Fruit fly (Drosophila melanogaster) whole organism, wandering third instar larva: ENCODE results near the gene CG15531.

Experiments used
- Abd-B ChIP-seq: fragments of >200 bp; optimal IDR thresholded peaks from 2 replicates; lab custom pipeline; 2017; ENCODE audit warnings: missing biosample characterization, missing genetic modification characterization
- CG32264 ChIP-seq: fragments of 200-800 bp; sonication (Bioruptor generic); optimal IDR thresholded peaks from 2 replicates; lab custom pipeline; 2016; ENCODE audit warnings: missing biosample characterization, missing genetic modification characterization
- CG9705 ChIP-seq: fragments of 200-800 bp; sonication (Bioruptor generic); optimal IDR thresholded peaks from 2 replicates; lab custom pipeline; 2018; ENCODE audit warnings: missing biosample characterization, mild to moderate bottlenecking, missing genetic modification characterization
- CrebA ChIP-seq: fragments of 200-800 bp; sonication (Bioruptor generic); optimal IDR thresholded peaks from 2 replicates; lab custom pipeline; 2016; ENCODE audit warnings: missing biosample characterization, mild to moderate bottlenecking, missing genetic modification characterization, borderline replicate concordance
- Dif ChIP-seq: fragments of 200-275, 200-300 bp; sonication (Bioruptor generic); optimal IDR thresholded peaks from 2 replicates; lab custom pipeline; 2018; ENCODE audit warnings: missing biosample characterization, missing genetic modification characterization; ENCODE audit not compliant: partially characterized antibody
- GATAd ChIP-seq: sonication (Bioruptor generic); optimal IDR thresholded peaks from 2 replicates; lab custom pipeline; 2016; ENCODE audit warnings: missing biosample characterization, missing genetic modification characterization
- HLH106 ChIP-seq: fragments of 200-800 bp; optimal IDR thresholded peaks from 3 replicates; lab custom pipeline; 2019; ENCODE audit warnings: missing biosample characterization, mild to moderate bottlenecking, missing genetic modification characterization, moderate library complexity
- Hnf4 ChIP-seq: fragments of 200-800 bp; sonication (Bioruptor generic); optimal IDR thresholded peaks from 2 replicates; lab custom pipeline; 2016; ENCODE audit warnings: missing biosample characterization, mild to moderate bottlenecking, missing genetic modification characterization
- Hr78 ChIP-seq: fragments of >200 bp; optimal IDR thresholded peaks from 2 replicates; lab custom pipeline; 2017; ENCODE audit warnings: missing biosample characterization, missing genetic modification characterization
- Hr83 ChIP-seq: fragments of 200-300 bp; sonication (Bioruptor generic); optimal IDR thresholded peaks from 2 replicates; lab custom pipeline; 2016; ENCODE audit warnings: missing biosample characterization, mild to moderate bottlenecking, missing genetic modification characterization, moderate library complexity; ENCODE audit not compliant: poor library complexity, severe bottlenecking
- Mio ChIP-seq: sonication (Bioruptor generic); optimal IDR thresholded peaks from 2 replicates; lab custom pipeline; 2016; ENCODE audit warnings: missing biosample characterization, missing genetic modification characterization
- N ChIP-seq: fragments of >200 bp; optimal IDR thresholded peaks from 2 replicates; lab custom pipeline; 2018; ENCODE audit warnings: missing biosample characterization, missing external identifiers, missing genetic modification characterization
- OdsH ChIP-seq: fragments of 200-800 bp; sonication (Bioruptor generic); optimal IDR thresholded peaks from 2 replicates; lab custom pipeline; 2016; ENCODE audit warnings: missing biosample characterization, mild to moderate bottlenecking, missing genetic modification characterization
- Rel ChIP-seq, 2 experiments: fragments of 200-800 bp; sonication (Bioruptor generic) in 1 of 2; optimal IDR thresholded peaks; 2 replicates in 1 of 2; 3 replicates in 1 of 2; lab custom pipeline; 2016 to 2019; ENCODE audit warnings: mild to moderate bottlenecking in 2 of 2, missing biosample characterization in 2 of 2, missing genetic modification characterization in 2 of 2, moderate library complexity in 1 of 2
- Sp1 ChIP-seq: fragments of 200-800 bp; sonication (Bioruptor generic); optimal IDR thresholded peaks from 3 replicates; lab custom pipeline; 2019; ENCODE audit warnings: missing biosample characterization, mild to moderate bottlenecking, missing genetic modification characterization, moderate library complexity
- Vsx2 ChIP-seq: fragments of 200-300, 225-300 bp; sonication (Bioruptor generic); optimal IDR thresholded peaks from 2 replicates; lab custom pipeline; 2018; ENCODE audit warnings: missing biosample characterization, missing genetic modification characterization; ENCODE audit not compliant: partially characterized antibody
- br ChIP-seq: fragments of 200-800 bp; sonication (Bioruptor generic); optimal IDR thresholded peaks from 2 replicates; lab custom pipeline; 2016; ENCODE audit warnings: missing biosample characterization, missing genetic modification characterization
- brk ChIP-seq: fragments of 200-800 bp; sonication (Bioruptor generic); optimal IDR thresholded peaks from 2 replicates; lab custom pipeline; 2016; ENCODE audit warnings: missing biosample characterization, mild to moderate bottlenecking, missing genetic modification characterization
- dl ChIP-seq, 2 experiments: fragments of 175-275, 200-275 bp in 1 of 2; fragments of 200-275 bp in 1 of 2; sonication (Bioruptor generic); optimal IDR thresholded peaks; lab custom pipeline; 2018; ENCODE audit warnings: mild to moderate bottlenecking in 2 of 2, missing biosample characterization in 2 of 2, missing genetic modification characterization in 2 of 2, moderate library complexity in 2 of 2; ENCODE audit not compliant: partially characterized antibody in 2 of 2, insufficient read depth in 1 of 2
- dmrt93B ChIP-seq: fragments of 200-800 bp; sonication (Bioruptor generic); optimal IDR thresholded peaks from 2 replicates; lab custom pipeline; 2018; ENCODE audit warnings: missing biosample characterization, mild to moderate bottlenecking, missing genetic modification characterization
- dsf ChIP-seq: sonication (Bioruptor generic); optimal IDR thresholded peaks from 2 replicates; lab custom pipeline; 2016; ENCODE audit warnings: missing biosample characterization, missing genetic modification characterization, borderline replicate concordance
- fru ChIP-seq: fragments of 200-800 bp; sonication (Bioruptor generic); optimal IDR thresholded peaks from 3 replicates; lab custom pipeline; 2016; ENCODE audit warnings: missing biosample characterization, mild to moderate bottlenecking, missing genetic modification characterization
- h ChIP-seq: fragments of 200-800 bp; sonication (Bioruptor generic); optimal IDR thresholded peaks from 3 replicates; lab custom pipeline; 2016; ENCODE audit warnings: missing biosample characterization, mild to moderate bottlenecking, missing genetic modification characterization
- jim ChIP-seq: fragments of 175-275, 200-325 bp; sonication (Bioruptor generic); optimal IDR thresholded peaks from 2 replicates; lab custom pipeline; 2016; ENCODE audit warnings: missing biosample characterization, mild to moderate bottlenecking, missing genetic modification characterization
- sage ChIP-seq: fragments of 200-800 bp; sonication (Bioruptor generic); optimal IDR thresholded peaks from 2 replicates; lab custom pipeline; 2016; ENCODE audit warnings: missing biosample characterization, mild to moderate bottlenecking, missing genetic modification characterization
- sv ChIP-seq: fragments of 200-800 bp; sonication (Bioruptor generic); optimal IDR thresholded peaks from 3 replicates; lab custom pipeline; 2016; ENCODE audit warnings: missing biosample characterization, missing genetic modification characterization
- usp ChIP-seq: fragments of >200 bp; optimal IDR thresholded peaks from 2 replicates; lab custom pipeline; 2017; ENCODE audit warnings: missing biosample characterization, missing genetic modification characterization
- woc ChIP-seq: sonication (Bioruptor generic); optimal IDR thresholded peaks from 2 replicates; lab custom pipeline; 2016; ENCODE audit warnings: missing biosample characterization, mild to moderate bottlenecking, missing genetic modification characterization

CG15531 gene

dm6 chr3R:30208766-30209484, 12.9 kb upstream of the CG15531 start, which contains the start of gene RpS7 (continued):
- peak; percentile 56 for TF ChIP-seq sv (GFP tag; lab: Kevin White, UChicago)
- TF ChIP-seq dl (GFP tag; optimal IDR thresholded peaks at IDR 0.05; lab: Kevin White, UChicago; ENCODE audit: insufficient read depth in 1 of 2, partially characterized antibody in 2 of 2), result no peak
- TF ChIP-seq Hnf4 (GFP tag; lab: Kevin White, UChicago), result peak; percentile 34
- peak; percentile 70 for TF ChIP-seq CG9705 (GFP tag; lab: Kevin White, UChicago)
- no peak for TF ChIP-seq Mio (GFP tag; lab: Kevin White, UChicago)
- TF ChIP-seq br (GFP tag; lab: Kevin White, UChicago), result peak; percentile 39
- no peak for TF ChIP-seq jim (GFP tag; lab: Kevin White, UChicago)
- TF ChIP-seq Abd-B (GFP tag; lab: Kevin White, UChicago), result no peak
- TF ChIP-seq h (GFP tag; lab: Kevin White, UChicago), result peak; percentile 84
- peak; percentile 77 for TF ChIP-seq Sp1
- no peak for TF ChIP-seq Rel (GFP tag; optimal IDR thresholded peaks at IDR 0.05; lab: Kevin White, UChicago)
- TF ChIP-seq Rel (tag; optimal IDR thresholded peaks at IDR 0.05; lab: Kevin White, UChicago), result peak; percentile 49
- no peak for TF ChIP-seq CG32264
- peak; percentile 67 for TF ChIP-seq HLH106 (tag; lab: Kevin White, UChicago)
- TF ChIP-seq, all 38 proteins: peak for 21

dm6 chr3R:30208011-30208410, 12.0 kb upstream of the CG15531 start:
- no peak for TF ChIP-seq Vsx2 (GFP tag; lab: Kevin White, UChicago)
- no peak for TF ChIP-seq dsf (GFP tag; lab: Kevin White, UChicago)
- no peak for TF ChIP-seq Sp1
- TF ChIP-seq Dif (GFP tag; lab: Kevin White, UChicago), result no peak
- TF ChIP-seq CrebA (GFP tag; lab: Kevin White, UChicago), result no peak
- TF ChIP-seq woc (GFP tag; lab: Kevin White, UChicago), result no peak
- no peak for TF ChIP-seq dmrt93B
- TF ChIP-seq CG9705 (GFP tag; lab: Kevin White, UChicago), result no peak
- TF ChIP-seq Abd-B (GFP tag; lab: Kevin White, UChicago), result no peak
- TF ChIP-seq fru (GFP tag; lab: Kevin White, UChicago), result no peak
- no peak for TF ChIP-seq Hr83 (GFP tag; lab: Kevin White, UChicago)
- no peak for TF ChIP-seq CG32264
- TF ChIP-seq brk, result no peak
- TF ChIP-seq usp (GFP tag; lab: Kevin White, UChicago), result no peak
- TF ChIP-seq N (GFP tag; lab: Kevin White, UChicago), result no peak
- TF ChIP-seq OdsH (GFP tag; lab: Kevin White, UChicago), result no peak
- TF ChIP-seq Hnf4 (GFP tag; lab: Kevin White, UChicago), result no peak
- TF ChIP-seq Hr78 (GFP tag; lab: Kevin White, UChicago), result no peak
- TF ChIP-seq GATAd, result no peak

DNA sequence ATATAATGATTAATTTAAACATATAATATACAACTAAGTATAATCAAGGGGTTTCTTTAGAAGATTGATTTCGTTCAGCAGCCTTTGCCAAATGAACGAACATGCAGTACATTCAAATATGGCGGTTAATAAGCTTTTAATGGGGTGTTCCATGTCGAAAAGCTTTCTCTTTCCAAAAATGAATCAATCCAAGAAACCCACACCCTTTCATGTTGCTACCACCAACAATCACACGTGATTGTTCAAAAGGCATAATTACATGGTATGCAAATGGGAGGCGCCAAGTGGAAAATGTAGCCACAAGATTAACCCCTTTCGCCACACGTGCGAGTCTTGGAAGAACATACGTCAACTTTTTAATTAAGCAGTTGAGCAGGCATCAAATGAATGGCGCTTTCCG, 9.9 kb upstream of the CG15531 start:
- TF ChIP-seq sage, result peak; percentile 3
- TF ChIP-seq h (GFP tag; lab: Kevin White, UChicago), result no peak

dm6 chr3R:30204004-30204603, 8.1 kb upstream of the CG15531 start:
- TF ChIP-seq usp (GFP tag; lab: Kevin White, UChicago) (no peak), Rel (GFP tag; optimal IDR thresholded peaks at IDR 0.05; lab: Kevin White, UChicago) (no peak), Rel (tag; optimal IDR thresholded peaks at IDR 0.05; lab: Kevin White, UChicago) (peak; percentile 51)
